Fruit fly (Drosophila melanogaster) whole organism, larva: ENCODE data around the gene Rab7.

Experiments used
- noc ChIP-seq: fragments of 200-800 bp; sonication (Bioruptor generic); optimal IDR thresholded peaks from 3 replicates; lab custom pipeline; 2019; ENCODE audit warnings: missing biosample characterization, mild to moderate bottlenecking, missing genetic modification characterization, moderate library complexity

Rab7 gene

DNA sequence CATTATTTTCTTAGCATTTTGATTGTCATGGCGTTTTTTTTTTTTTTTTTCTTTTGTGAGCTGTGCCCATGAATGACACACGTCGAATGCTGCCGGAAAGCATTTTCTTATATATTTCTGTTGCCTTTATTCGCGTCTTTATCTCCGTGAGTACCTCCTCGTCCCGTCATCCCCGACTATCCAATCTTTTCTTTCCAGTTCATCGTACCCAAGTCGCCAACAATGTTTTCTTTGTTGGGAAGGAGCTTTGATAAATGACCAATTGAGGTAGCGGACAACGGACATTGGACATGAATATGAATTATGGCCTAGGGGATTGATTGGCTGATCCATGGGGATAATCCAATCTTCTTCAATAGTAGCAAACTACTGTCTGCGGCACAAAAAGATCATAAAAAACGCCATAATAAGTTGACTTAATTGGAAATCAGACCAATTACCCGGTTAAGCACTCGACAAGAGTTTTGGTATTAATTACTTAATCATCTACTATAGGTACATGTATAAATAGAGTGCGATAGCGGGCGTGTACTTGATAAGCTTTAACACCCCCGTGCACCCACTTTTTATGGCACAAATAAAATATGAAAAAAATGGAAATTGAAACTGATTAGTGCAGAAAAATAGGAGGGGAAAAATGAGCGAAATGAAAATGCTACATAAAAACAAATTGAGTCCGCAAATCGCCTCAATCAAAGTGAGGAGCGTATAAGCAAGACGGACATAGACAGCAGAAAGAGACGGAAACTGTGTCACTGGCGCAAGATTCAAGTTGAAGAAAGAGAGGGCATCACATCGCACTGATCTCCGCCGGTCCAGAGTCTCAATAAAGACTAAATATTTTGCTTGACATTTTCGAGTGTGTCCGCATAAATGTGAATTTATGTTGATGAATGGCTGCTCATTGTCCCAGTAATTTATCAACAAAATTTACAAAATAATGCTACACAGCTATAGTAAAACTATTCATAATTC, 23.4 kb downstream of the Rab7 start:
- peak; percentile 33 for TF ChIP-seq noc (tag; lab: Kevin White, UChicago)

DNA sequence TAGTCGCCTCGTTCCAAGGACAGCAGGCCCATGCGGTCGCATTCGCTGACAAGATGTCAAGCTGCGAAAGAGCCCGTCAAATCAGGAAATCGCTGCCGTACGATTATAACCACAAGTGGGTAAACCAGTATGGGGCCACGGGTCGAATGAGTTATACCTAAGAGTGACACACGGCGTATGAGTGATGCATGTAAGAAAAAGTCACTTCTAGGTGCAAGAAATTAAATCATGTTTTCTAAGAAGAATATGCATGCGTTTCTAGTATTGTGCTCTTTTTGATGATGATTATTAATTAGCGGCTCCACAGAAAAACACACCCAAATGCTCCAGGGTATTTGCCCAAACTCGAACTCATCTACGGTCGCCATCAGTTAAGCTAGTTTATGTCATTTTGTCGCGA, 24.8 kb downstream of the Rab7 start:
- no peak for TF ChIP-seq noc (tag; lab: Kevin White, UChicago)

DNA sequence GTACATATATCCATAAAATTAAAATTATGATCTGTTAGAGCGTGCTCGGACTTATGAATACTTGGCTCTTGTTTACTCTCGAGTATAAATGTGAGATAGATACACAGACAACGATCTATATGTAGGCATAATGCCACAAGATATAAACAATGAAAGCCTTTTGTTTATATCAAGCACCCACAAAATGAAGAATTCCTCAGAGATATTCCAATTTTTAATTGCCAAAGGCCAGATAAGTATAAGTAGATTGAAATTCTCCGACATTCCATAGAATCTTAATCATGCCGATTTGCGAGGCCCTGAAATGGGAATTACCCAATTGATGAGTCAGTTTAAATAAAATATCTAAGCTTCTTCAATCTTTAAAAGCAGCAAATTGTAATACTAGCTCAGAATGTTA, 29.1 kb downstream of the Rab7 start:
- TF ChIP-seq noc (tag; lab: Kevin White, UChicago): no peak

DNA sequence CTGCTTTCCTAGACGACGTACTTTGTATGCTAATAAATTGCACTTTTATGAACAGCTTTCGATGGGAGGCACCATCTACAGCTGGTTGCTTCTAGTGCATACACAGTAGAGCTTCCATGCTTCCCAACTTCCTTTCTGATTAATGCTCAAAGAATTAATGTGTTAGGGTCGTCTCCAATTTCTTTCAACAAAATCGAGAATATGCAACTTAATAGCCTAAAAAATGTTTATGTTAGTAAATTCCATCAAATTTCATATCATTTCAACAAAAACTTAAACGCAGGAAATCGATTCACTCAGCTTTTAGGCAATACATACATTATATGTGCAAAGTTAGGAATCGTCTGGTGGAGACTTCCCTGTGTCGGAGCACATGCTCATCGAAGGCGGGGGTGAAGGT, 31.3 kb downstream of the Rab7 start:
- TF ChIP-seq noc (tag; lab: Kevin White, UChicago): no peak

DNA sequence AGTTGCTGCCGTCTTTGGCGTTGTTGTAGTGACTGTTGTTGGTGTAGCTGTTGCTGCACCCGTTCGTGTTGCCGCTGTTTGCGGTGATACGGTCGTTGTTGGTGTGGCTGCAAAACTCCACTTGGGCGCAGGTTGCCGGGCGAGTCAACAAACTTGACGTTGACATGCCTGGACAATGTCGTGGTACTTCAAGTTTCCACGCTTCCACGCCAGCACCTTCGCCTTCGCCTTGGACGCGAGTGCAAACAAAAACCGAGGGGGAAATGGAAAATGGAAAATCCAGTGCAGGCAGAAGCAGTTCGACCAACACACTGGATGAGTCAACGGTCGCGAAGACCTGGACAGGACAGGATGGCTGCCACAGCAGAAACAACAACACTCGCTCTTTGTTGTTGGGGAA, 31.9 kb downstream of the Rab7 start:
- TF ChIP-seq noc (tag; lab: Kevin White, UChicago): no peak

DNA sequence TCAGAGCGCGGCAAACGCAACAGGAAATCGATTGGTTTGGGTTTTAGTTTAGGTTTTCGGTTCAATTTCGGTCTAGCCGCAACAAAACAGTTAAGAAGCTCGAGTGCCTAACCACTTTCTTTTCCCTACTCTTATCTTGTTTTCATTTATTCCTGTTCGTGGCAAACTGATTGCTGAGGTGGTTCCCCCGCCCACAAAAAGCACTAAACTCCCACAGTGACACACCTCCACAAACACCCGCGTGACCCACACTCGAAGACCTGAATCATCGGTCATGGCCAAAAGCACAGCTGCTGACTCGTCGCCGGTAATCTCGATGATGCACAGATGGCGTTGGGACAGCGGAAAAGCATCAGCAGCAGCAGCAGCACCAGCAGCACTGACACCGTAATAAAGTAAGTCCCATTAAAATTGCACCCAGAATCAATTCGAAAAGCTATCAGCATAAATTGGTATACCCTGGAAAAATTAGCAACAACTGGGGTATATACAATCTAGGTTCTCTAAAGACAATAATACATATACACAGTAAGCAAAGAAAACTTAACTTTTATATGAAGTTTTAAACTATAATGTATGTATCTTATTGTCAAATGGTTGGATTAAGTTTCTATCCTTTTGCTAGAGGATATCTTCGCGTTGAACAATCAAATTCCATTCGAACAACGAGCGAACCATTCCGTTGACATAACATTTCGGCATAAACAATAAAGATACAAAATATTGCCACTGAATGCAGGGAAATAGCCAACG, 33.1 kb downstream of the Rab7 start:
- no peak for TF ChIP-seq noc (tag; lab: Kevin White, UChicago)

DNA sequence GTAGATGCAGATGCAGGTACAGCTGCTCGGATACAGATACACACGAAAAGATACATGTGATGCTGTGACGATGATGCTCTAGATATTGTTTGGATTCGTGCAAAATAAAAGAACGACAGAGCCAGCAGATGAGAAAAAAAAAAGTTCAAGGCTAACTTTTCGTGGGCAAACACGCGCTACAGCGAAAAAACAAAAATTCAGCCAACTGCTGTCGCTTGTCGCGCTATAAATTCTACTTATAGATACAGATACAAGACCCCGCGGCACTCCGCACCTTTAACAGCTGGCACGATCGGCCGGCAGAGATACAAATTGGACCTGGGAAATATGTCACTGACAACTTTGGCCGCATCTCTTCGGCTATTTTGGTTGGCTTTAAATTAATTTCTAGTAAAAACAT, 33.7 kb downstream of the Rab7 start:
- no peak for TF ChIP-seq noc (tag; lab: Kevin White, UChicago)

DNA sequence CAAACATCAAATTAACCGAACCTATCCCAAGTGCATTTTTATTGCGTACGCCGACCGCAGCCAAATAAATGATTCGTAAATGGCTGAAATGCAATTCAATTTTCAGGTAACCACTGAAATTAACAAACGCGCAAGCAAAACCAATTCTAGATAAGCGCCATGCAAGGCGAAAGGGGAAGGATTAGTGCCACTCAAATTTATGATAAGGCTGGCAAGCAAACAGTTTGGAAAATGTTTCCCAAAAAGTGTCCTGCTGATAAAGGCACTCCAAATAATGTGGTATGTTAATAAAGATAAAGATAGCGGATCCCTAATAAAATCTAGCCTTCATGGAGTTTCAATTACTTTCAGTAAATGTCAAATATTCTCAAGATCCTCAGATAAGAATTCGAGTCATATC, 34.4 kb downstream of the Rab7 start:
- no peak for TF ChIP-seq noc (tag; lab: Kevin White, UChicago)

DNA sequence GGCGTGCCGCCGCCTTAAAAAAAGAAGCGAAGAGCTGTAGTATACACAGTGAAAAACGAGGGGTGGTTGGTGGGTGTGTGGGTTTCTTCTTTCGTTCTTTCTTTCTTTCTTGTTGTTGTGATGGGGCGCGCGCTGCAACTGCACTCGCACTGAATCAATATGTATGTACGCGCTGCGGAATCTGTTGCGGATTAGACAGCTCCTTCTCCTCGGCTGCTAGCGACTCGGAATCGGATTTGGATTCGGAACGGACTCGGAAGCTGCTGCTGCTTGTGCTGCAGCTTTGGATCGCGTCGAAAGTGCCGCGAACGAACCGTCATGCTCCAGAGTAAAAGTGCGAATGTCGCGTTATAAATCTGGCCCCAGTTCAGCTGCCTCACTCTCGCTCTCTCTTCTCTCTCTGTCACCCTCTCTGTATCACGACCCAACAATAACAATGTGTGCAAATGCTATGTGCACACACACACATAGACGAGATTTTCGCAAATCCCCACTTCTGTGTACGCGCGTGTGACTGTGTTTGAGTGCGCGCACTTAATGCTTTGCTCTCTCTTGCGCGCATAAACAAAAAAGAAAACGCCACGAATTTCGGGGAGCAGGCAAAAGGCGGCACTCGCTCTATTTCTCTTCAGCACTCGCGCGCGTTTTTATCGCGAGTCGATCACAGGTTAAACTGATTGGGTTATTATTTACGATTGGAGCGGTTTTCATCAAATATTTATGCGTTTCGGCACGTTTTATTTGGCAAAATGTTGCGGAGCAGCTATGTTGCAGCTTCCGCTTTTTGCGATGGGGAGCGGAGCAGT, 38.4 kb downstream of the Rab7 start:
- TF ChIP-seq noc (tag; lab: Kevin White, UChicago): peak; percentile 14

DNA sequence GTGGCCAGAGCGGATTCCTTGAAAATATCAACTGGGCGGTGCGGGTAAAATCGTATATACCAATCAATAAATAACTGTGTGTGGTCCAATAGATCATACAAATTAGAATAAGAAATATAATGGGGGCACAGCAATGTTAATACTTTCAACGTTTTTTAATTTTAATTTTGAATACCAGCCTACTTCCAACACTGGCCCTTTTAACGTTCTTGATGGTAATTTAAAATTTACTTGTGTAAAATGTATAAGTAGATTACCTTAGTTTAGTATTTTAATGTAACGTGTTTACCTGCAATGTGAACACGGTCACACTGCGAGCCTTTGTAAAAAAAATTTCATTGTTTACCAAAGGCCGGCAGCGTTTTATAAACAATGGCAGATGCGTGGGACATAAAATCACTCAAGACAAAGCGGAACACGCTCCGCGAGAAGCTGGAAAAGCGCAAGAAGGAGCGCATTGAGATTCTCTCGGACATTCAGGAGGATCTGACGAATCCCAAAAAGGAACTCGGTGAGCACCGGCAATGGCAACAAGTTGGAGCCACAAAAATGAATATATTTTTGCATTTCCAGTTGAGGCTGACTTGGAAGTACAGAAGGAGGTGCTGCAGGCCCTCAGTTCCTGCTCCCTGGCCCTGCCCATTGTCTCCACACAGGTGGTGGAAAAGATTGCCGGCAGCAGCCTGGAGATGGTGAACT, 39.2 kb downstream of the Rab7 start, which contains the start of the genes KrT95D and Mettl3:
TSS of gene KrT95D (minus strand) at position 3 of the 699 bp plus-strand sequence.
TSS of gene Mettl3 (plus strand) at position 333 of the 699 bp plus-strand sequence.
- no peak for TF ChIP-seq noc (tag; lab: Kevin White, UChicago)

DNA sequence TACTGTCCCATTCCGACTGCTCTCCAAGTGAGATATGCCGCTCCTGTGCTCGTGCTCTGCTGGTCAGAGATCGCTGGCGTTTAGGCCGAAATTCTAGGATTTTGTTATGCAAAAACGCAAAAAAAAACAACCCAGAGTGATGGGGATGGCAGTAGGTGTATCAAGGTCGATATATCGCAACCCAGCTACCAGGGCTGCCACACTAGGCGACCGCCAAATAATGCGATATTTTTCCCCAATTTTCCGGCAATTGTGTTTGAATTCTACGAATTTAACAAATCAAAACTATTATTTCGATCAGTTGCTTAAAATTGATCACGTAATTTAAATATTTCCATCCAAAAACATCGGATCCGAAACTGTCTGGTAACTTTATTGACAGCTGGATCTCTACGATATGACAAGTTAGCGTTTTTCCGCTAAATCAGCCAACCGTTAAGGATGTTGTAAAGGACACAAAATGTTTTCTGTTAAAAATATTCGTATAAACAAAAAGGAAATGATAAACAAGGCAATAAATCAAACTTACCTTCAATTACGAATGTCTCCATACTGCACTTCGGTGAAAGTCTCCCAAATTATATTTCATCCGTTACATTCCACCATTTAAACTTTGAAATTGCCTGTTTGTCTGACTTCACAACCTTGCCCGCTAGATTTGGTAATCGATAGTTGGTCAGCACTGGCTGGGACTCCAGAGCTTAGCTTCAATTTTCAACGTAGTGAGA, 44.9 kb downstream of the Rab7 start, which contains the start of gene spas:
TSS of gene spas (plus strand) at position 678 of the 728 bp plus-strand sequence.
- peak; percentile 10 for TF ChIP-seq noc (tag; lab: Kevin White, UChicago)

DNA sequence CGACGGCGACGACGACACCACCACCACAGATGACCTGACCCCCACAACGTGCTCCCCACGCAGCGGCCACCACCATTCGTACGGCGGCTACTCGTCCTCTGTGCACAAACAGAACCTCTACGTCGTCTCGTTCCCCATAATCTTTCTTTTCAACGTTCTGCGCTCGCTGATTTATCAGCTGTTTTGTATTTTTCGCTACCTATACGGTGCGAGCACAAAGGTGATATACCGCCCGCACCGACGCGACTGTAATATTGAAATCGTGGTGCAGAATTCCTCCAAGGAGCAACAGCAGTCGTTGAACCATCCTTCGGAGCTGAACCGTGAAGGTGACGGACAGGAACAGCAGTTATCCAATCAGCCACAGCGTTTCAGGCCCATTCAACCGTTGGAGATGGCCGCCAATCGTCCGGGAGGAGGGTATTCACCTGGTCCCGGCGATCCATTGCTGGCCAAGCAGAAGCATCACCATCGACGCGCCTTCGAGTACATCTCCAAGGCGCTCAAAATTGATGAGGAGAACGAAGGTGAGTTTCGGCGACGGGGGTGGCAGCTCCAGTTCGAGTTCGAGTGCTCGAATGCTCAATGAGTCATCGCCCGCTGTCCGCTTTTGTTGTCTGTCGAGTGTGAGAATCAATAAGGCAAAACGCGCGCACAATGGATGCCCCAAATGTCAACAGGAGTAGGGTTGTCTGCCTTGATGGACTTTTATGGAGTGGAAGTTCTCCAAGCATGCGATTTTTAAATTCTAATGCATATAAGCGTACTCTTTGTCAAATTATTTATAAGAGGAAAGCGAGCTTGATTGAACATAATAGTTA, 46.1 kb downstream of the Rab7 start, which contains the start of gene Miro:
TSS of gene Miro (minus strand) at position 112 of the 821 bp plus-strand sequence.
- no peak for TF ChIP-seq noc (tag; lab: Kevin White, UChicago)
